Fruit fly (Drosophila melanogaster) whole organism, embryonic: ENCODE measurements around the gene Wdr59.

Experiments used
- Blimp-1 ChIP-seq: fragments of 200-800 bp; sonication (Bioruptor generic); optimal IDR thresholded peaks from 3 replicates; lab custom pipeline; 2018; ENCODE audit warnings: missing biosample characterization, missing genetic modification characterization, mild to moderate bottlenecking, moderate library complexity, missing genetic modification reagents
- CG10543 ChIP-seq: fragments of 200-800 bp; sonication (Bioruptor generic); optimal IDR thresholded peaks from 3 replicates; lab custom pipeline; 2017; ENCODE audit warnings: missing biosample characterization, mild to moderate bottlenecking, missing genetic modification characterization, moderate library complexity
- CG11456 ChIP-seq: fragments of 200-800 bp; sonication (Bioruptor generic); IDR thresholded peaks from 3 replicates; pipeline ENCODE4 v1.3.6; 2022; ENCODE audit warnings: missing biosample characterization, missing genetic modification characterization
- CG11695 ChIP-seq: fragments of 200-800 bp; sonication (Bioruptor generic); IDR thresholded peaks from 3 replicates; pipeline ENCODE4 v1.3.6; 2022; ENCODE audit warnings: missing biosample characterization, missing genetic modification characterization
- CG13123 ChIP-seq: fragments of 200-800 bp; sonication (Bioruptor generic); optimal IDR thresholded peaks from 2 replicates; lab custom pipeline; 2016; ENCODE audit warnings: missing biosample characterization, missing genetic modification characterization
- CG13894 ChIP-seq: fragments of 200-800 bp; sonication (Bioruptor generic); optimal IDR thresholded peaks from 3 replicates; lab custom pipeline; 2018; ENCODE audit warnings: missing biosample characterization, mild to moderate bottlenecking, missing genetic modification characterization, moderate library complexity
- CG15479 ChIP-seq: fragments of 200-800 bp; sonication (Bioruptor generic); optimal IDR thresholded peaks from 3 replicates; lab custom pipeline; 2019; ENCODE audit warnings: missing biosample characterization, mild to moderate bottlenecking, missing genetic modification characterization, moderate library complexity
- CG1602 ChIP-seq: fragments of 200-800 bp; sonication (Bioruptor generic); optimal IDR thresholded peaks from 3 replicates; lab custom pipeline; 2016; ENCODE audit warnings: missing biosample characterization, missing genetic modification characterization
- CG1603 ChIP-seq: fragments of 200-800 bp; sonication (Bioruptor generic); optimal IDR thresholded peaks from 2 replicates; lab custom pipeline; 2019; ENCODE audit warnings: missing biosample characterization, mild to moderate bottlenecking, missing genetic modification characterization, moderate library complexity
- CG17612 ChIP-seq: fragments of 200-800 bp; sonication (Bioruptor generic); IDR thresholded peaks from 2 replicates; pipeline ENCODE4 v1.3.6; 2022; ENCODE audit warnings: missing biosample characterization, missing genetic modification characterization
- CG18619 ChIP-seq: fragments of 200-800 bp; sonication (Bioruptor generic); optimal IDR thresholded peaks from 3 replicates; lab custom pipeline; 2017; ENCODE audit warnings: missing biosample characterization, mild to moderate bottlenecking, missing genetic modification characterization
- CG2678 ChIP-seq: fragments of 200-800 bp; sonication (Bioruptor generic); optimal IDR thresholded peaks from 3 replicates; lab custom pipeline; 2019; ENCODE audit warnings: missing biosample characterization, mild to moderate bottlenecking, missing genetic modification characterization, moderate library complexity
- CG2875 ChIP-seq: fragments of 200-800 bp; sonication (Bioruptor generic); optimal IDR thresholded peaks from 2 replicates; lab custom pipeline; 2017; ENCODE audit warnings: missing biosample characterization, mild to moderate bottlenecking, missing genetic modification characterization, missing genetic modification reagents
- CG31224 ChIP-seq: fragments of 200-800 bp; sonication (Bioruptor generic); IDR thresholded peaks from 2 replicates; pipeline ENCODE4 v1.3.6; 2022; ENCODE audit warnings: missing biosample characterization, missing genetic modification characterization
- CG3163 ChIP-seq: fragments of 200-800 bp; sonication (Bioruptor generic); optimal IDR thresholded peaks from 3 replicates; lab custom pipeline; 2016; ENCODE audit warnings: missing biosample characterization, missing genetic modification characterization
- CG34422 ChIP-seq: fragments of 200-800 bp; sonication (Bioruptor generic); IDR thresholded peaks from 3 replicates; pipeline ENCODE4 v1.3.6; 2022; ENCODE audit warnings: missing biosample characterization, missing genetic modification characterization
- CG4404 ChIP-seq: fragments of 200-800 bp; sonication (Bioruptor generic); IDR thresholded peaks from 2 replicates; pipeline ENCODE4 v1.3.6; 2022; ENCODE audit warnings: missing biosample characterization, missing genetic modification characterization
- CG4854 ChIP-seq: fragments of 200-800 bp; sonication (Bioruptor generic); optimal IDR thresholded peaks from 2 replicates; lab custom pipeline; 2016; ENCODE audit warnings: missing biosample characterization, missing genetic modification characterization, inconsistent platforms
- CG5953 ChIP-seq: fragments of 200-800 bp; sonication (Bioruptor generic); IDR thresholded peaks from 2 replicates; pipeline ENCODE4 v1.3.6; 2022; ENCODE audit warnings: missing biosample characterization, missing genetic modification characterization
- CG6791 ChIP-seq: fragments of 200-800 bp; sonication (Bioruptor generic); IDR thresholded peaks from 3 replicates; pipeline ENCODE4 v1.3.6; 2022; ENCODE audit warnings: missing biosample characterization, missing genetic modification characterization; ENCODE audit not compliant: partially characterized antibody
- CG7745 ChIP-seq: fragments of 200-800 bp; sonication (Bioruptor generic); optimal IDR thresholded peaks from 2 replicates; lab custom pipeline; 2018; ENCODE audit warnings: missing biosample characterization, mild to moderate bottlenecking, missing genetic modification characterization, moderate library complexity
- CG7987 ChIP-seq: fragments of 200-800 bp; sonication (Bioruptor generic); optimal IDR thresholded peaks from 2 replicates; lab custom pipeline; 2018; ENCODE audit warnings: missing biosample characterization, mild to moderate bottlenecking, missing genetic modification characterization, moderate library complexity
- CG8924 ChIP-seq: fragments of 200-800 bp; optimal IDR thresholded peaks from 3 replicates; lab custom pipeline; 2019; ENCODE audit warnings: missing biosample characterization, mild to moderate bottlenecking, missing genetic modification characterization, moderate library complexity
- Dll ChIP-seq: fragments of 200-800 bp; sonication (Bioruptor generic); IDR thresholded peaks from 4 replicates; pipeline ENCODE4 v1.3.6; 2022; ENCODE audit warnings: missing biosample characterization, missing genetic modification characterization; ENCODE audit not compliant: partially characterized antibody
- Dp ChIP-seq: fragments of 200-800 bp; sonication (Bioruptor generic); optimal IDR thresholded peaks from 2 replicates; lab custom pipeline; 2018; ENCODE audit warnings: missing biosample characterization, mild to moderate bottlenecking, missing genetic modification characterization, moderate library complexity
- Fer3 ChIP-seq: fragments of 200-800 bp; sonication (Bioruptor generic); optimal IDR thresholded peaks from 2 replicates; lab custom pipeline; 2018; ENCODE audit warnings: missing biosample characterization, mild to moderate bottlenecking, missing genetic modification characterization, moderate library complexity
- Hr3 ChIP-seq: fragments of 200-800 bp; sonication (Bioruptor generic); optimal IDR thresholded peaks from 3 replicates; lab custom pipeline; 2016; ENCODE audit warnings: missing biosample characterization, missing genetic modification characterization
- Hsf ChIP-seq: fragments of 200-800 bp; sonication (Bioruptor generic); optimal IDR thresholded peaks from 3 replicates; lab custom pipeline; 2016; ENCODE audit warnings: missing biosample characterization, missing genetic modification characterization
- MBD-R2 ChIP-seq: fragments of 200-800 bp; sonication (Bioruptor generic); IDR thresholded peaks from 2 replicates; pipeline ENCODE4 v1.3.6; 2022; ENCODE audit warnings: missing biosample characterization, missing genetic modification characterization
- Med ChIP-seq: fragments of 200-800 bp; sonication (Bioruptor generic); peaks from one replicate; lab custom pipeline; 2016; ENCODE audit warnings: missing biosample characterization, missing genetic modification characterization, mild to moderate bottlenecking, inconsistent platforms, moderate library complexity
- Nf-YA ChIP-seq: fragments of 200-800 bp; sonication (Bioruptor generic); IDR thresholded peaks from 2 replicates; pipeline ENCODE4 v1.3.6; 2022; ENCODE audit warnings: missing biosample characterization, missing genetic modification characterization
- Sox100B ChIP-seq: fragments of 200-800 bp; sonication (Bioruptor generic); optimal IDR thresholded peaks from 3 replicates; lab custom pipeline; 2018; ENCODE audit warnings: missing biosample characterization, mild to moderate bottlenecking, missing genetic modification characterization
- Stat92E ChIP-seq, 3 experiments: fragments of >200 bp in 2 of 3; fragments of 200-800 bp in 1 of 3; sonication (Bioruptor generic) in 1 of 3; optimal IDR thresholded peaks; 2 replicates each; lab custom pipeline; 2017 to 2019; ENCODE audit warnings: missing biosample characterization in 3 of 3, missing genetic modification characterization in 3 of 3, mild to moderate bottlenecking in 1 of 3, moderate library complexity in 1 of 3
- Usf ChIP-seq: fragments of 200-800 bp; sonication (Bioruptor generic); optimal IDR thresholded peaks from 2 replicates; lab custom pipeline; 2017; ENCODE audit warnings: missing genotype, missing biosample characterization, missing genetic modification characterization
- btn ChIP-seq: fragments of 200-800 bp; sonication (Bioruptor generic); optimal IDR thresholded peaks from 2 replicates; lab custom pipeline; 2016; ENCODE audit warnings: missing biosample characterization, missing genetic modification characterization
- emc ChIP-seq: fragments of 200-800 bp; sonication (Bioruptor generic); optimal IDR thresholded peaks from 2 replicates; lab custom pipeline; 2016; ENCODE audit warnings: missing biosample characterization, missing genetic modification characterization
- ftz-f1 ChIP-seq: fragments of 200-800 bp; sonication (Bioruptor generic); optimal IDR thresholded peaks from 2 replicates; lab custom pipeline; 2016; ENCODE audit warnings: missing biosample characterization, missing genetic modification characterization
- gt ChIP-seq: fragments of 200-800 bp; sonication (Bioruptor generic); IDR thresholded peaks from 2 replicates; pipeline ENCODE4 v1.3.6; 2022; ENCODE audit warnings: missing biosample characterization, missing genetic modification characterization
- jigr1 ChIP-seq: fragments of 200-800 bp; sonication (Bioruptor generic); IDR thresholded peaks from 3 replicates; pipeline ENCODE4 v1.3.6; 2022; ENCODE audit warnings: missing biosample characterization, missing genetic modification characterization
- knrl ChIP-seq: fragments of 200-800 bp; sonication (Bioruptor generic); IDR thresholded peaks from 3 replicates; pipeline ENCODE4 v1.3.6; 2022; ENCODE audit warnings: missing biosample characterization, missing genetic modification characterization; ENCODE audit not compliant: partially characterized antibody
- pzg ChIP-seq: fragments of 200-800 bp; sonication (Bioruptor generic); optimal IDR thresholded peaks from 3 replicates; lab custom pipeline; 2018; ENCODE audit warnings: missing biosample characterization, mild to moderate bottlenecking, missing genetic modification characterization, moderate library complexity
- salm ChIP-seq: fragments of 200-800 bp; sonication (Bioruptor generic); optimal IDR thresholded peaks from 2 replicates; lab custom pipeline; 2018; ENCODE audit warnings: missing biosample characterization, mild to moderate bottlenecking, missing genetic modification characterization
- sd ChIP-seq: fragments of 200-800 bp; sonication (Bioruptor generic); optimal IDR thresholded peaks from 3 replicates; lab custom pipeline; 2018; ENCODE audit warnings: missing biosample characterization, mild to moderate bottlenecking, missing genetic modification characterization, moderate library complexity
- so ChIP-seq: fragments of 200-800 bp; sonication (Bioruptor generic); IDR thresholded peaks from 3 replicates; pipeline ENCODE4 v1.3.6; 2022; ENCODE audit warnings: missing biosample characterization, missing genetic modification characterization
- sug ChIP-seq: fragments of 200-800 bp; optimal IDR thresholded peaks from 2 replicates; lab custom pipeline; 2019; ENCODE audit warnings: missing biosample characterization, mild to moderate bottlenecking, missing genetic modification characterization, moderate library complexity
- tna ChIP-seq: fragments of 200-800 bp; sonication (Bioruptor generic); IDR thresholded peaks from 2 replicates; pipeline ENCODE4 v1.3.6; 2022; ENCODE audit warnings: missing biosample characterization, missing genetic modification characterization; ENCODE audit not compliant: partially characterized antibody
- toy ChIP-seq: fragments of 200-800 bp; sonication (Bioruptor generic); IDR thresholded peaks from 2 replicates; pipeline ENCODE4 v1.3.6; 2022; ENCODE audit warnings: missing biosample characterization, missing genetic modification characterization
- zf30C ChIP-seq: fragments of 200-800 bp; sonication (Bioruptor generic); optimal IDR thresholded peaks from 3 replicates; lab custom pipeline; 2018; ENCODE audit warnings: missing biosample characterization, mild to moderate bottlenecking, missing genetic modification characterization
- zfh1 ChIP-seq: fragments of 200-800 bp; sonication (Bioruptor generic); IDR thresholded peaks from 3 replicates; pipeline ENCODE4 v1.3.6; 2022; ENCODE audit warnings: missing biosample characterization, missing genetic modification characterization

Gene Wdr59

dm6 chr2L:11061155-11061554 lies 30.1 kb upstream of the Wdr59 start (continued):
- TF ChIP-seq CG31224 (GFP tag; lab: Robert Waterston, UW) (no peak), CG18619 (GFP tag; lab: Kevin White, UChicago) (no peak), gt (GFP tag; lab: Robert Waterston, UW) (no peak), sd (tag; lab: Kevin White, UChicago) (peak; percentile 32), Fer3 (tag; lab: Kevin White, UChicago) (no peak), CG2678 (no peak), CG11695 (GFP tag; lab: Robert Waterston, UW) (no peak), CG3163 (GFP tag; lab: Kevin White, UChicago) (peak; percentile 9), Med (GFP tag; lab: Kevin White, UChicago) (peak; percentile 64), toy (GFP tag; lab: Robert Waterston, UW) (no peak), Hsf (GFP tag; lab: Kevin White, UChicago) (no peak), Hr3 (no peak), Blimp-1 (GFP tag; lab: Kevin White, UChicago) (no peak), CG15479 (GFP tag; lab: Kevin White, UChicago) (peak; percentile 63), CG5953 (GFP tag; lab: Robert Waterston, UW) (no peak), ftz-f1 (peak; percentile 28), sug (tag; lab: Kevin White, UChicago) (peak; percentile 1), emc (GFP tag; lab: Kevin White, UChicago) (no peak), CG1603 (tag; lab: Kevin White, UChicago) (no peak), CG13123 (no peak), CG1602 (no peak), CG34422 (no peak), Dp (GFP tag; lab: Kevin White, UChicago) (no peak), knrl (GFP tag; lab: Robert Waterston, UW) (no peak), so (GFP tag; lab: Robert Waterston, UW) (peak; percentile 56; the same call in 1 of the 3 replicates), tna (GFP tag; lab: Robert Waterston, UW) (no peak), zf30C (GFP tag; lab: Kevin White, UChicago) (no peak)

- TF ChIP-seq CG4404 (GFP tag; lab: Robert Waterston, UW) (no peak), CG7745 (tag; lab: Kevin White, UChicago) (no peak), Dll (GFP tag; lab: Robert Waterston, UW) (no peak), CG10543 (GFP tag; lab: Kevin White, UChicago) (no peak), Nf-YA (GFP tag; lab: Robert Waterston, UW) (no peak), CG7987 (GFP tag; lab: Kevin White, UChicago) (no peak), CG6791 (GFP tag; lab: Robert Waterston, UW) (no peak), CG17612 (no peak), pzg (GFP tag; lab: Kevin White, UChicago) (no peak), CG2875 (GFP tag; lab: Kevin White, UChicago) (no peak), zfh1 (no peak), jigr1 (no peak), CG4854 (GFP tag; lab: Kevin White, UChicago) (no peak), Stat92E (GFP tag; optimal IDR thresholded peaks at IDR 0.05; lab: Kevin White, UChicago) (no peak), CG8924 (tag; lab: Kevin White, UChicago) (peak; percentile 27), btn (GFP tag; lab: Kevin White, UChicago) (no peak), Hsf (GFP tag; lab: Kevin White, UChicago) (no peak), salm (tag; lab: Kevin White, UChicago) (no peak), Sox100B (no peak), CG13894 (tag; lab: Kevin White, UChicago) (peak; percentile 3), Usf (GFP tag; lab: Kevin White, UChicago) (no peak), CG11456 (GFP tag; lab: Robert Waterston, UW) (0 out of 3 replicates have a peak, but pooled peaks have one; percentile 6), MBD-R2 (no peak; the same call in 1 of the 2 replicates)
Observed at dm6 chr2L:11065106-11065878, 26.0 kb upstream of the Wdr59 start.
